Worm (Caenorhabditis elegans): Measurements from ENCODE around the gene VZK822L.2.

ce11 chrIV:11924092-11924491 lies 12.3 kb downstream of the VZK822L.2 start:
- TF ChIP-seq lsy-2 (tag; optimal IDR thresholded peaks at IDR 0.05) (no peak), elt-1 (tag; optimal IDR thresholded peaks at IDR 0.05; ENCODE audit: borderline replicate concordance, insufficient read depth) (no peak), nhr-28 (tag; optimal IDR thresholded peaks at IDR 0.05) (no peak), nhr-237 (tag; optimal IDR thresholded peaks at IDR 0.05) (no peak), sem-2 (GFP tag; optimal IDR thresholded peaks at IDR 0.05) (no peak), ces-1 (GFP tag; optimal IDR thresholded peaks at IDR 0.05) (no peak), lin-13 (tag; optimal IDR thresholded peaks at IDR 0.05) (no peak), sptf-1 (tag; optimal IDR thresholded peaks at IDR 0.05) (no peak), unc-62 (GFP tag; optimal IDR thresholded peaks at IDR 0.05) (no peak), pha-4 (tag; optimal IDR thresholded peaks at IDR 0.05) (no peak), snpc-4 (tag; optimal IDR thresholded peaks at IDR 0.05) (no peak)
